Fruit fly (Drosophila melanogaster) ovary, adult (tissue): Measurements from ENCODE around the gene E5.
A peak's percentile ranks its signal among the peaks of the same experiment; 100 is the strongest.

Experiments used
- CG17801 ChIP-seq: fragments of 200-800 bp; optimal IDR thresholded peaks from 2 replicates; lab custom pipeline; 2019; ENCODE audit warnings: missing biosample characterization, mild to moderate bottlenecking, missing genetic modification characterization, moderate library complexity; ENCODE audit not compliant: partially characterized antibody

The E5 gene

DNA sequence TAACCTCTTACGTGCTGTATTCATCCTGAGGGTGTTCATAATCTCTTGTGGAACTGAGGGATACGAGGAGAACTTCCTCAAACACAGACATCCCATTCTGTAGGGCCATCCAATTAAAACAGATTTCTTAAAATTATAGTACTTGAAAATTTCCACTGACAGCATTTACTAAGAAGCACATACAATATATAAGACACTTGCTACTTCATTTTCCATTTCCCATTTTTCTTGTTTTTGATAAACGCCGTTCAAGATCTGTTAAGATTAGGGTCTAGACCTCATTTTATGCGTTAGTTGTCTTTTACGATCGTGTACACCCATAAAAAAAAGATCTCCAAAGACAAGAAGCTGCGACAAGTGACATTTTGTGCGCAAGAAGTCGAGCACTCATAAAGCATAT lies 19.4 kb downstream of the E5 start, which contains the start of gene CG14362:
CG14362 (minus strand) TSS at position 101 of the 400 bp plus-strand sequence.
- no peak for TF ChIP-seq CG17801 (GFP tag; lab: Kevin White, UChicago)

DNA sequence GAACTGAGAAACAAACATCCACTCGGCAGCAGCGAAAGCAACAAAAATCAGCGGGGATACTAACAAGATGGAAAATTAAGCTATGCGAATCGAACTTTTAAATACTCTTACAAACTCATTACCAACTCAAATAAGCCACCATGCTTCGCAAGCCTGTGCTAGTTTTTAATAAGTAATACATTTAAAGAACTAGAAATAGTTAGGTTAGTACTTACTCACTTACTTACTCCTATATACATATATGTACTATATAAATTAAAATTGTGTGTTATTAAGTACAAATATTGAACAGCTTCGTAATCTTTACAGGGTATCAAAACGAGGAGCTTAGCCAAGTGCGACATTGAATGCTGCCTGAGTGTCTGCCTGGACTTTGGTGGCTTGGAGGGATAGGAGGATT lies 23.7 kb downstream of the E5 start:
- TF ChIP-seq CG17801 (GFP tag; lab: Kevin White, UChicago), result no peak

DNA sequence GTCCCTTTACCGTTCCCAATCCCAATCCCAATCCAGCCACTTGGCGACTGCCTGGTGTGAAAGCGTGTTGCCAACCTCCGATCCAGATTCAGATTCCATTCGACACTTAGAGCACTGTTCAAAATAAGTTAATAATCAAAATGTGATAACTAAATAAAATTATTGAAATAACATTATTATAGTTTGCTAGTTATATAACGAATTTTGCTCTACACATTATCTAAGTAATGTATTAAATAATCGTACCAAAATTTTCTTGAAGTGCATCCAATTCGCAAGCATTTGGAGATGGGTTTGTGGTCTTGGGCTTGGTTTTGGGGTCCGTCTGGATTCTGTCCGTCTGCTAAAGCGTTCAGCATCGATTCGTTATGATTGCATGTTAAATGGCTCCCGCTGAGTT lies 25.4 kb downstream of the E5 start:
- TF ChIP-seq CG17801 (GFP tag; lab: Kevin White, UChicago), result no peak

DNA sequence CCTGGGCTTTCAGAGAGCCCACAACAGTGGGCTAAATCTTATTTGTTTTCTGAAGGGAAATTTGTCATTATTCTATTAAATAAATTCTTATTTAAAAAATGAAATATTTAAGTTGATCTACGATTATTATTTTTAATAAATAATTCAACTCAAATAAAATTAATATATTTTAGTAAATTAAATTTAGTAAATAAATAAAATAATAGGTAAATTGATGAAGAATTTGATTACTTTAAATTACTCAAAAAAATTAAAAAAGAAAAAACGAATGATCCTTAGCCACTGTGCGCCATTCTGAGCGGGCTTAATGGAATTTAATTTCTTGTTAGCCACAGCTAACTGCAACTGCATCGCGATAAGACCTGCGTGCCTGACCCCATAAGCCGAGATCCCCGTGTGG lies 26.4 kb downstream of the E5 start:
- no peak for TF ChIP-seq CG17801 (GFP tag; lab: Kevin White, UChicago)

DNA sequence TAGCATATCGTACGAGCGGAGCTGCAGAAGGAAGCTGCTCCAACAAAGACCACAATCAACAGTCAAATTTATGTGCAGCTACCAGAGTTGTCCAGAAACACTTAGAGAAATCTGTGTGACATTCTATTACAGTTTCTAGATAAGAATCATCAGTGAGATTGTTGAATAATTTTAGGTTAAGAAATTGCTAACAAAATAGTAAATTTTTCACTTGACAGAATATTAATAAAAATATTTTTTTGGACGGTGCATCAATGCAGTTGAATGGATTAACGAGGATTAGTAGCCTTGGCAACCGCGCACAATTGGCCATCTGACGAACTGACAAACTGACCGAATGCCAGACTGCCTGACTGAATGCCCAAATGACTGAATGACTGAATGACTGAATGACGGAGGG lies 27.4 kb downstream of the E5 start:
- TF ChIP-seq CG17801 (GFP tag; lab: Kevin White, UChicago), result no peak

DNA sequence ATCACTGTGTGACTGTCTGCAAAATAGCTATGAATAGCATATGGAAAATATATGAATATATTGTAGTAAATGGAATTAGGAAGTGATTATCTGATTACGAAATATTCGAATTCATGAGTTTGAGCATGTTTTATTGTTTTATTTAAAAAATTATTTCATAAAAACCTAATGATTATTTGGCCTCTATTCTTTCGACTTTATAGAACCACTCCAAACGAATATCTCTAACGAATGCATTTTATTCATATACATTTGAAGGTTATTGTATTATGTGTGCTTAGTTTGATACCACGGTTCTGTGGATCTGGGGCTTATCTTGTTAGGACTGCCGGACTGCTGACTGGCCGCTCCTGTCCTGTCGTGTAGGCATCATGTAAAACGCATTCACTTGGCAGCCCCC lies 28.8 kb downstream of the E5 start:
- no peak for TF ChIP-seq CG17801 (GFP tag; lab: Kevin White, UChicago)

DNA sequence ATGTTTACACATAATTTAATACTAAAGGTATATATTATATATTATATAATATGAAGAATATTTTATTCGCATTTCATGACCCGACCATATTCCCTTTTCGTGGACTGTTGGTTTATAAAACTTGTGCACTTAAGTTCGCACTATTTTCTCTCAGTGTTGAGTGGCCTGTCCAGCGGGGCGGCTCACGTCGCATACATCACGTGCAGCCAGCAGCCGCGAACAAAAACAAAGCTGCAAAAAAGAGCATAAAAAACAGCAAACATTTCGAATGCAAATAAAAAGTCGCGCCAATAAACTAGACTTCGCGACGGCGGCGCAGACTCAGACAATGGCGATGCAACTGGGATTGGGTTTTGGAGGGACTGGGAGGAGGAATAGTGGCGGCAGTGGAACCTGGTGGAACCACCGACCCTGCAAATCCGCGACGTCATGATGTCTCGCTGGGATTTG lies 29.4 kb downstream of the E5 start:
- no peak for TF ChIP-seq CG17801 (GFP tag; lab: Kevin White, UChicago)

DNA sequence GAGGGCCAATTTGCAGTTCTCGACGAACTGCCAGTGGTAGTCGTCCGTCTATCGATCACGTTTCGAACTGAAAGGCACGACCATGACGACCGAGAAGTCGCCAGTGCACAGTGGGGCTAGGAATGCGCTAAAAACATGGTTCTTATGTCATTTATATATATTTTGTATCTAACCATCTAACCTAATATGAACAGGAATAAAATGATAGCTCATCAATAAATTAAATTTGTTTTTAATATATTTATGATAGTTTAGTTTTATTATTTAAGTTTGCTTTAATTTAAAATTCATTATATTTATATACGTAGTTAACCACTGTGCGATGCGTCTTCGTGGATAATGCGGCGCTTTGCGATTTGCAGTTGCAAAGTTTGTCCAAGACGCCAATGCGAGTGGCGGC lies 31.1 kb downstream of the E5 start:
- no peak for TF ChIP-seq CG17801 (GFP tag; lab: Kevin White, UChicago)

DNA sequence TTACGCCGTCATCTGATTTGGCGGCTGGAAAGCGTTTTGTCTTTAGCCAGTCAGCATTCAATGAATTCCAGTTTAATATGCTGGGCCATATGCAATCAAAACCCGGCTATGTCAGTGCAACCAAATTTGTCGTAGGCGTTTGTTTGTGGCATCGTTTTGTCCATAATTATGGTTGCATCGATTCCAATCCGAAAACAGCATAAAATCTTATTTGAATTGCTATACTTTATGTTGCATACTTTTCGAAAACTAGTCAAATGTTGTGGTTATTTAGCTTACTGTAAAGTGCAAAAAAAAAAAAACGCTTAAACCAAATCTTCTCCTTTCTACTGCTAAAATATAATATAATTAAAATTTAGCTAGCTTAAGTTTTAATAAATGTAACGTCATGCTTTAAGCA lies 32.2 kb downstream of the E5 start:
- TF ChIP-seq CG17801 (GFP tag; lab: Kevin White, UChicago), result no peak

DNA sequence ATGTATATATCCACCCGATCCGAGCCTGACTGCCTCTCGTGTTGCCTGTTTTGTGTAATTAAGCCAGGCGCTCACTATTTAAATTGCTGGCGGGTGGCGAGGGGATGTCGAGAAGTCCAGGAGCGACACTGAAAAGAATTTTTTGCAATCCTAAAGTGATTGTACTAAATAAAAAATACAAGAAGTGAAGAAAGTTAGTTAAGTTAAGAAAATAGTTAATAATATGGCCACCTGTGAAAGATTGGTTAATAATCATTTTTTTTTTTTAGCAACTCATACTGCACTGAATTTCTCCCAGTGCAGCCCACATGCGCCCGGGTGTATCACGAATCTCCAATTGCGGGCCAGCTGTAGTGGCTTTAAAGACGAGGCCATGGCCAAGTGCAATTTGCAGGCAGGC lies 33.8 kb downstream of the E5 start:
- TF ChIP-seq CG17801 (GFP tag; lab: Kevin White, UChicago), result no peak

DNA sequence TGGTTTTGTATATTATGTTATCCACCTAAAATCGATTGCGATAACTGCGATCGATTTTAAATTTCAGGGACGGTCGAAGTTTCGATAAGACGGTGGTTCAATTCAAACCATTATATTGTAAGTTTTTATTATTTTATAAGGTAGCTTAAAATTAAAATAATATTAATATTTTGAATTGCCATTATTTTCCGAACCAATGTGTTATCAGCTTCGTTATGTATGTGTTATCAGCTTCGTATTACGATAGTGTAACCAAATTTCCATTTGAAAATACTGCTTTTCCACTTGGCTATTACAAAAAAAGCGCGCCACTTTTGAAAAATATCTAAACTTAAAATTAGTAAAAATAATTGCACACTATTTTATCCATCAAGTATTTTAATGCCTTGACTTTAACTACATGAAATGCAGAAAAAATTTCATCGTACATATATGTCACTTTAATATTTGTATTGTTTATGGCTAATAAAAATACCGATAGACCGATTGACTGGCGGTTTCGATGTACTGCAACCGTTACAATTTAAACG lies 34.8 kb downstream of the E5 start, which contains the start of gene CG31495:
CG31495 (minus strand) TSS at position 52 of the 530 bp plus-strand sequence.
- no peak for TF ChIP-seq CG17801 (GFP tag; lab: Kevin White, UChicago)

DNA sequence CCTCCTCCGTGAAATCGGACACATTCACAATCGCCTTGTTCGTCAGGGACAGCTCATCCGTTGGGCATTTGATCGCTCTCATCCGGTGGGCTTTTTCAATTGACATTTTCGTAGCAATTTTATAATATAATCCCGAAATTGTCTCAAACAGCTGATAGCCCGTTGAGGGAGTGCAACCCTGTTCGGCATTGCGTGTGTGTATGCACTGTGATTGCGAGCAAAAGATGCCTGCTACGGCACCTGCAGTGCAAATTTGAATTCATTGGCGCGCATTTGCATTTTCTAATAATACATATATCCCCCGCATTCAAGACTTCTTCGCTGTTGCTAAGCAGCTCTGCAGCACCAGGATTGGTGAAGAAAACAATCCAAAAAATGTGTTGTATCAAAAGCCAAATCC lies 36.9 kb downstream of the E5 start, which contains the start of gene Nsf2:
Nsf2 (minus strand) TSS at position 185 of the 400 bp plus-strand sequence.
- TF ChIP-seq CG17801 (GFP tag; lab: Kevin White, UChicago), result no peak

DNA sequence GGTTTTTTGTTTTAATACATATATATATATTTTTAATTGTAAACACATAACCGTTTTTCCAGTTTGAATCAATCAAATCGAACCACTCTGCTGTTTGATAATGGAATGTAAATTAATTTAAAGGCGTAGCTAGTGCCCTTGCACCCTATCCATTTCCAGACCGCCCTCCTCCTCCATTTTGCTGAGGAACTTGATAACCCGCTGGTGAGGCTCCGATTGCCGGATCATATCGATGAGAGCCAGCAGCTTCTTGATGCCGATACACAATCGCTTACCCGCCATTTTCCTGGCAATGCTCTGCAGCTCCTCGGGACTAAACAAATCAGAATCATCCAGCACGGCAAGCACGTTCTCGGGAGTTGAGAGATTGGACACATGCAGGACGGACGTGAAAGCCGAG lies 40.2 kb downstream of the E5 start:
- TF ChIP-seq CG17801 (GFP tag; lab: Kevin White, UChicago), result no peak

DNA sequence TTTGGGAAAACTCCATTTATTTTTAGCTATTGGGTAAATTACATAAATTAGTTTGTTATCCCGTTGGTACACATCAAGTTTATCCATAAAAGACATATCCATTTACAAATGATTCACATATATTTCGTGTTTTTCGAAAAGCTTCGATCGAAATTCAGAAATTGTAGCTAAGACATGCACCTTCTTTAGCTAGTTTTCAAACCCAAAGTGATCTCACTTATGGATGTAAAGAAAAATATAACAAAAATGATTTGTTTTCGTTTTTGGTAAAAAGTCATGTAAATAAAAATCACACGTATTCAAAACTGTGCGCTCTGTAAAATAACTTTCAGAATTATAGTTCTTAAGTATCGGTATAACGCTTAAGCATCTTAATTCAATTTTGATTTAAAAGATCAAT lies 41.2 kb downstream of the E5 start:
- TF ChIP-seq CG17801 (GFP tag; lab: Kevin White, UChicago), result no peak

DNA sequence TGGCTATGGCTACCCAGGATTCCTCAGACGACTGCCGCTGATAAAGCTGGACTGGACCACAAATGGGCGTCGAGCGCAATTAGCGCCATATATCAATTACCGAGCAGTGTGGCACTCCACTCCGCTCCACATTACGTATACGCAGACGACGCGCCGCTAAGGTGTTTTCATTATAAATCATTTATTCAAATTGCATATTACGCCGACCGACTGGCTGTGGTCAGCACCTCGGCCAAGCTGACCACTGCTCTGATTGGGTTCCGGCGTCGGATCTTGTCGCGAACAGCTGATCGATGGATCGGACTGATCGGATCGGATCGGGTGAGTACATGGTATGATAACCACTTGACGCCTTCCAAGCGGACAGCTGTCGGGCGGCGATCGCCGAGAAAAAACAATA lies 41.8 kb downstream of the E5 start:
- TF ChIP-seq CG17801 (GFP tag; lab: Kevin White, UChicago), result no peak

DNA sequence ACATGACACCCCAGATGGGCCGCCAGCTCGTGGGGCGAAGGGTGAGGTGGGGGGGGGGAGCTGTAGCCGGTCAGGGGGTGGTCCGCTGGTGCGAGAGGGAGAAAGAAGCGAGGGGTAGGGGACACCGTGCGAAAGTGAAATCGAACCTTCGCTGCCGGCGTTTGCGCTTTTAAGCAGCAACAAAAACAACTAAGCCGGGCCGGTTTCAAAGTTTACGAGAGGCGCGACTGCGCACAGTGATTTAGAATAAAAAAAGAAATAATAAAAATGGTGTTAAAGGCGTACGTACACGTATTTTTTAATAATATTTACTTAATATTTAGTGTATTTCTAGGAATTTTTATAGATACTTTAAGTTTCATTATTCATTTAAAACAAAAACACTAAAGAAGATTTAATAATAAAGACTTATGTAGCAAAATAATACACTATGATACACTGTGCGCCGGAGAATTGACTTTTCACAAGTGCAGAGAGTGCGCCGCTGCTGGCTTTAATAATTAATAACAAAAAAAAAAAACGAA lies 43.1 kb downstream of the E5 start:
- peak; percentile 67 for TF ChIP-seq CG17801 (GFP tag; lab: Kevin White, UChicago)

DNA sequence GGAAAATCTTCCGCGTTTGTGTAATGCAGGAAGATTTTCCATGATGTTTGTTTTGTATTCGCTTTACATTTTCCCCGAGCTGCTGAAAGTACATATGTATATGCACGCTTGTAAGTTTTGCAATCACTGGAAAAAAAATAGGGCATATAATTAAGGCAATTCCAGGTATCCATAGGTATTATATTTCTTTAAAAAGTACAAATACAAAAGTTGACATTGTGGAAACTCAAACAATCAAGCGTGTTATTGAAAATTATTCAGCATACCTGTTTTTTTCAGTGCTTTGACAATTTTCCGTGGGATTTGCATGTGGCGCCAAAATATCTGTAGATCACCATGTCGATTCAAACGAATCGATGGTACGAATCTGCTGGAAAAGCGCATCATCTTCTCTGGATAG lies 43.7 kb downstream of the E5 start:
- TF ChIP-seq CG17801 (GFP tag; lab: Kevin White, UChicago), result no peak
